Fruit fly (Drosophila melanogaster) Kc167 (cell line): ENCODE measurements around the gene bon.

Source experiments
- psq ChIP-seq: fragments of >200 bp; optimal IDR thresholded peaks from 2 replicates; lab custom pipeline; 2017; ENCODE audit warnings: missing external identifiers
- ttk ChIP-seq: sonication (Bioruptor generic); optimal IDR thresholded peaks from 2 replicates; lab custom pipeline; 2017; ENCODE audit warnings: missing external identifiers

DNA sequence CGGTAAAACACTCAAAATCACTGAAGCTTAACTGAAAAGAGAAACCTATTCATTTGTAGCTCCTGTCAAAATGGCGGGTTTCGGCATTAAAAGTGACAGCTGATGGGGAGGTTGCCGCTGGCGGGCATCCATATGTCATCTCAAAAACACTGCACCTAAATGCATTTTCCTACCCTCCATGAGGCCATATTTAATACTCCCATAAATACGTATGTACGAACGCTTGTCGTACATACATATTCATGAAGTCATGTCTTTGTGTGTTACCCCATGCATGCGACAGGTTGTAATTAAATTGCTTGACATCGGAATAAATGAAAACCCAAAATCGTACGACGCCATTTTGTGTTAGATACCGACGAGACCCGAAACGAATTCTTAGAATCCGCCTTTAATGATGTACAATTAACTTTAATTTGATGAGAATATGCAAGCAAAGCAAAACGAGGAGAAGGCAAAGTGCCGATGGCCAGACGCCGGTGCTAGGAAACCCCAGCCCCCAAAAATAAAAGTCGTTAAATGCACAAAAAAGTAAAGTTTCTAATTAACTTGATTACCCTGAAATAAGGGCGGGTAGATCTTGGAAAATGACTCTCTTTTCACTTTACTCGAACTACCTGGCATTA is 3.5 kb downstream of the bon start:
- TF ChIP-seq psq: no peak
- TF ChIP-seq ttk (lab: Kevin White, UChicago): no peak
